Worm (Caenorhabditis elegans): ENCODE data around the gene lon-1.

ce11 chrIII:5487087-5487603 lies 12.9 kb downstream of the lon-1 start, which contains the start of gene osg-1:
- TF ChIP-seq lim-7 (GFP tag; IDR thresholded peaks at IDR 0.05) (no peak), ces-1 (GFP tag; optimal IDR thresholded peaks at IDR 0.05) (no peak), daf-19 (GFP tag; conservative IDR thresholded peaks at IDR 0.05) (no peak), nhr-111 (GFP tag; optimal IDR thresholded peaks at IDR 0.05) (no peak), lsy-2 (tag; optimal IDR thresholded peaks at IDR 0.05) (no peak), nhr-77 (tag; optimal IDR thresholded peaks at IDR 0.05) (no peak), egl-27 (tag; optimal IDR thresholded peaks at IDR 0.05) (no peak), lin-39 (tag; optimal IDR thresholded peaks at IDR 0.05) (no peak), nhr-10 (tag; optimal IDR thresholded peaks at IDR 0.05) (no peak), mdl-1 (tag; optimal IDR thresholded peaks at IDR 0.05) (no peak), nhr-76 (tag; optimal IDR thresholded peaks at IDR 0.05) (no peak), F37D6.2 (tag; optimal IDR thresholded peaks at IDR 0.05) (no peak)

Measured in whole organism, L4 larva.